Fruit fly (Drosophila melanogaster) whole organism, adult: ENCODE measurements around the gene Ldsdh1.
A peak's percentile ranks its signal among the peaks of the same experiment; 100 is the strongest.

ENCODE experiments used
- CG11617 ChIP-seq: fragments of 200-800 bp; sonication (Bioruptor generic); optimal IDR thresholded peaks from 2 replicates; lab custom pipeline; 2017; ENCODE audit warnings: mild to moderate bottlenecking, missing biosample characterization, missing genetic modification reagents, missing genetic modification characterization
- CG12768 ChIP-seq: fragments of 200-800 bp; sonication (Bioruptor generic); optimal IDR thresholded peaks from 2 replicates; lab custom pipeline; 2017; ENCODE audit warnings: missing biosample characterization, missing genetic modification characterization, mild to moderate bottlenecking, moderate library complexity, missing genetic modification reagents
- CG14711 ChIP-seq: fragments of 200-800 bp; sonication (Bioruptor generic); optimal IDR thresholded peaks from 2 replicates; lab custom pipeline; 2018; ENCODE audit warnings: missing biosample characterization, mild to moderate bottlenecking, missing genetic modification characterization, moderate library complexity
- CG1620 ChIP-seq: fragments of 200-800 bp; sonication (Bioruptor generic); optimal IDR thresholded peaks from 2 replicates; lab custom pipeline; 2016; ENCODE audit warnings: missing biosample characterization, missing genetic modification characterization
- CG33017 ChIP-seq: fragments of 200-800 bp; sonication (Bioruptor generic); optimal IDR thresholded peaks from 2 replicates; lab custom pipeline; 2018; ENCODE audit warnings: missing biosample characterization, mild to moderate bottlenecking, missing genetic modification characterization, moderate library complexity
- CG5204 ChIP-seq: fragments of 200-800 bp; sonication (Bioruptor generic); optimal IDR thresholded peaks from 2 replicates; lab custom pipeline; 2016; ENCODE audit warnings: missing biosample characterization, missing genetic modification characterization
- CG7045 ChIP-seq: fragments of 200-800 bp; sonication (Bioruptor generic); optimal IDR thresholded peaks from 2 replicates; lab custom pipeline; 2017; ENCODE audit warnings: missing biosample characterization, mild to moderate bottlenecking, missing genetic modification characterization
- CG7101 ChIP-seq: fragments of 200-800 bp; sonication (Bioruptor generic); optimal IDR thresholded peaks from 2 replicates; lab custom pipeline; 2018; ENCODE audit warnings: missing biosample characterization, mild to moderate bottlenecking, missing genetic modification characterization, moderate library complexity
- Clk ChIP-seq: fragments of 200-800 bp; sonication (Bioruptor generic); optimal IDR thresholded peaks from 2 replicates; lab custom pipeline; 2017; ENCODE audit warnings: missing biosample characterization, missing genetic modification characterization
- Crg-1 ChIP-seq: fragments of 200-800 bp; sonication (Bioruptor generic); optimal IDR thresholded peaks from 2 replicates; lab custom pipeline; 2016; ENCODE audit warnings: missing biosample characterization, missing genetic modification characterization
- Hr96 ChIP-seq: fragments of 200-800 bp; sonication (Bioruptor generic); optimal IDR thresholded peaks from 2 replicates; lab custom pipeline; 2016; ENCODE audit warnings: missing biosample characterization, missing genetic modification characterization
- Mnt ChIP-seq: fragments of 200-800 bp; sonication (Bioruptor generic); optimal IDR thresholded peaks from 2 replicates; lab custom pipeline; 2016; ENCODE audit warnings: missing biosample characterization, mild to moderate bottlenecking, missing genetic modification characterization
- bab1 ChIP-seq: fragments of 200-800 bp; sonication (Bioruptor generic); optimal IDR thresholded peaks from 3 replicates; lab custom pipeline; 2019; ENCODE audit warnings: missing biosample characterization, mild to moderate bottlenecking, missing genetic modification characterization, moderate library complexity
- cic ChIP-seq: fragments of 200-800 bp; sonication (Bioruptor generic); optimal IDR thresholded peaks from 2 replicates; lab custom pipeline; 2017; ENCODE audit warnings: missing biosample characterization, mild to moderate bottlenecking, missing genetic modification characterization, moderate library complexity
- cnc ChIP-seq, 2 experiments: fragments of >200 bp; optimal IDR thresholded peaks; 2 replicates each; lab custom pipeline; 2017
- kay ChIP-seq: fragments of 200-800 bp; sonication (Bioruptor generic); peaks from one replicate; lab custom pipeline; 2016; ENCODE audit warnings: missing biosample characterization, missing genetic modification characterization, borderline replicate concordance
- ovo ChIP-seq: fragments of 200-800 bp; sonication (Bioruptor generic); optimal IDR thresholded peaks from 2 replicates; lab custom pipeline; 2016; ENCODE audit warnings: missing biosample characterization, missing genetic modification characterization
- pad ChIP-seq: fragments of 200-800 bp; sonication (Bioruptor generic); optimal IDR thresholded peaks from 3 replicates; lab custom pipeline; 2017; ENCODE audit warnings: missing biosample characterization, missing genetic modification characterization, mild to moderate bottlenecking, moderate library complexity, missing genetic modification reagents
- tj ChIP-seq: fragments of 200-800 bp; sonication (Bioruptor generic); optimal IDR thresholded peaks from 3 replicates; lab custom pipeline; 2017; ENCODE audit warnings: missing biosample characterization, mild to moderate bottlenecking, missing genetic modification characterization, moderate library complexity
- toe ChIP-seq: fragments of 200-800 bp; sonication (Bioruptor generic); optimal IDR thresholded peaks from 2 replicates; lab custom pipeline; 2016; ENCODE audit warnings: missing biosample characterization, missing genetic modification characterization

Ldsdh1 gene

DNA sequence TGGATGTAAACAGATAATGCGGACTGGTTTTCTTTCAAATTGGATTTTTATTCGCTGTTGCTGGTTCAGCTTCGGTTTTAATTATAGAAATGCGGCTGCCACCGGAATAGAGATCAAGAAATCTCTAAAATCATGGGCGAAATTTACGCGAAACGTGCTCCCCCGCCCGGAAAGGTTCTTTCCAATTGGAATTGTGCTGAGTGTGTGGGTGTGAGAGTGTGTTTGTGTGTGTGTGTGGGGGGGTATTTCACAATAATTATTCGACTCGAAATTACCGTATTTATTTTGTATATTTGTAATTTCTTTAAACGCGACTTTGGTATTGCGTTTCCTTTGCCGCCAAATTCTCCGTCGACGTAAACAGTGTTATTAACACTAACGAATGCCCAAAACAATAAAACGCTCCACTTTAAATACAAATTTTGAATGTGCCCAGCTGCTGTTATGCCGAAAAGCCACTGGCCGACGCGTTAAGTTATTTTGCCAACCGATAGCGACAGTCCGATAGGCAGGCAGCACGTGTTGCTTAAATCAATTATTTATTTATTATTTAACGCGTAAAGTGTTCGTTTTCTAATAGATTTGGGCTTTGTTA is 34.4 kb upstream of the Ldsdh1 start, which contains the start of gene Gclc:
TSS of gene Gclc (minus strand) at position 431 of the 595 bp plus-strand sequence.
- TF ChIP-seq CG14711 (tag; lab: Kevin White, UChicago) = no peak
- no peak for TF ChIP-seq CG5204 (GFP tag; lab: Kevin White, UChicago)
- TF ChIP-seq cnc (optimal IDR thresholded peaks at IDR 0.05; lab: Kevin White, UChicago) = no peak
- peak; percentile 11 for TF ChIP-seq tj (GFP tag; lab: Kevin White, UChicago)
- no peak for TF ChIP-seq Crg-1 (GFP tag; lab: Kevin White, UChicago)
- no peak for TF ChIP-seq CG33017 (tag; lab: Kevin White, UChicago)
- peak; percentile 96 for TF ChIP-seq Mnt (GFP tag; lab: Kevin White, UChicago)
- TF ChIP-seq CG11617 (GFP tag; lab: Kevin White, UChicago) = peak; percentile 21
- peak; percentile 21 for TF ChIP-seq cic (GFP tag; lab: Kevin White, UChicago)

DNA sequence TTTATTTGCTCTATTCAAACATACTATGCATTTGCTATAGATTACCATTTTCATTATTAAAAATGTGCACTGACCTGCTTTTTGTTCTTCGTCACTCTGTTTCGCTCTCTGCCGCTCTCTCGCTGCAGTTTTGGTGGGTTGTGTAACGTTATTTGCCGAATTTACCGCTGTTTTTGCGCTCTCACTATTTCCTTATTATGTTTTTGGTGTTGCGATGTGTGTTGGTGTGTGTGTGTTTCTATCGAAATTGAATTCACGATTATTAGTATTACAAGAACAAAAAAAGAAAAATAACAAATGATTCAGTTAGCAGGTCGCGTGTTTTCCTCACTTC is 33.9 kb upstream of the Ldsdh1 start:
- TF ChIP-seq CG5204 (GFP tag; lab: Kevin White, UChicago) = no peak
- TF ChIP-seq CG7101 = no peak
- TF ChIP-seq pad (GFP tag; lab: Kevin White, UChicago) = peak; percentile 37
- no peak for TF ChIP-seq tj (GFP tag; lab: Kevin White, UChicago)
- no peak for TF ChIP-seq CG7045
- no peak for TF ChIP-seq CG33017 (tag; lab: Kevin White, UChicago)
- TF ChIP-seq ovo (GFP tag; lab: Kevin White, UChicago) = peak; percentile 2
- TF ChIP-seq CG1620 (GFP tag; lab: Kevin White, UChicago) = no peak

DNA sequence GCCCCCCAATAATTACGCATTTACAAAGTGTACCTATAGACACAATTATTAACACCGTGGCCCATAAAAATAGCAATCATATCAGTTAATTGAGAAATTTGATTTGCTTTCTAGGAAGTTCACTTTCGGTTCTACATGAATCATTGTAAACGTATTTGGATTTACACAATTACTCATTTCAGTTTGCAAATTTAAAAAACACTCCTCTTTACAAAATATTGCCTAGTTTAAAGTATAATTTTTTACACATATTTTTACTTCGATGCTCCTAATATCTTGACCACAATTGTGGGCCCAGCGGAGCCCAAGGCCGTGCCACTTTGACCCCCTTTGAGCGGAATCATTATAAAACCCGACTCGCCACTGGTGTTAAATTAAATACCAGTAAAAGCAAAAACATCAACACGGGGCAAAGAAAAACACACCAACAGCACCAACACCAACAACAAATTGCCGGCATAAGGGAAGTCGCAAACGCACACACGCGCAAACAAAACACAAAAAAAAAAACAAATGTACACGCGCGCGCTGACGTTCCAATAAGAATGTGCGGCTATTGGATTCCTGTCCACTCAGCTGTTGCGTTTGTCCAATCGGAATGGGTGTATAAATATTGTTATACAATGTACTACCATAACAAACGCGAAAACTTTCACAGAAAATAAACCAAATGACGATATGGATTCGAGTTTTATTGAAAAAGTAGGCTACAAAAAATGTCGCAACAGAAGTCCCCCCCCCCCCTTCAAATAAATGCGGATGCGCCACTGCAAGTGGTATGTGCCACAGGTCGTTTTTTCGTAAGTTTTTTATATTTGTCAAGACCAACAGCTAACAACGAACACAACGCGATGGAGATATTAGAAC is 33.3 kb upstream of the Ldsdh1 start:
- peak; percentile 25 for TF ChIP-seq Clk
- no peak for TF ChIP-seq kay (GFP tag; lab: Kevin White, UChicago)
- TF ChIP-seq cnc (optimal IDR thresholded peaks at IDR 0.05; lab: Kevin White, UChicago) = no peak
- peak; percentile 57 for TF ChIP-seq bab1 (GFP tag; lab: Kevin White, UChicago)
- TF ChIP-seq Mnt (GFP tag; lab: Kevin White, UChicago) = peak; percentile 46
- TF ChIP-seq CG7101 = peak; percentile 80
- TF ChIP-seq tj (GFP tag; lab: Kevin White, UChicago) = peak; percentile 73
- TF ChIP-seq pad (GFP tag; lab: Kevin White, UChicago) = peak; percentile 20
- TF ChIP-seq ovo (GFP tag; lab: Kevin White, UChicago) = peak; percentile 1
- peak; percentile 60 for TF ChIP-seq CG7045
- peak; percentile 45 for TF ChIP-seq toe
- TF ChIP-seq CG12768 = peak; percentile 62
- TF ChIP-seq Crg-1 (GFP tag; lab: Kevin White, UChicago) = no peak
- TF ChIP-seq CG11617 (GFP tag; lab: Kevin White, UChicago) = peak; percentile 64
- TF ChIP-seq CG33017 (tag; lab: Kevin White, UChicago) = peak; percentile 62
- no peak for TF ChIP-seq cic (GFP tag; lab: Kevin White, UChicago)
- TF ChIP-seq CG14711 (tag; lab: Kevin White, UChicago) = peak; percentile 62
- peak; percentile 21 for TF ChIP-seq CG1620 (GFP tag; lab: Kevin White, UChicago)
- TF ChIP-seq CG5204 (GFP tag; lab: Kevin White, UChicago) = peak; percentile 70
- no peak for TF ChIP-seq Hr96

dm6 chrX:8113386-8114279 is 32.2 kb upstream of the Ldsdh1 start:
- peak; percentile 33 for TF ChIP-seq CG12768
- TF ChIP-seq CG1620 (GFP tag; lab: Kevin White, UChicago) = peak; percentile 11
- TF ChIP-seq CG5204 (GFP tag; lab: Kevin White, UChicago) = peak; percentile 68
- TF ChIP-seq toe = peak; percentile 28
- TF ChIP-seq CG33017 (tag; lab: Kevin White, UChicago) = peak; percentile 78
- no peak for TF ChIP-seq tj (GFP tag; lab: Kevin White, UChicago)
- TF ChIP-seq Clk = peak; percentile 15
- peak; percentile 23 for TF ChIP-seq Mnt (GFP tag; lab: Kevin White, UChicago)
- TF ChIP-seq cic (GFP tag; lab: Kevin White, UChicago) = no peak
- peak; percentile 93 to 96 for TF ChIP-seq cnc (optimal IDR thresholded peaks at IDR 0.05; lab: Kevin White, UChicago)
- peak; percentile 51 for TF ChIP-seq bab1 (GFP tag; lab: Kevin White, UChicago)
- TF ChIP-seq CG7101 = peak; percentile 88
- TF ChIP-seq CG11617 (GFP tag; lab: Kevin White, UChicago) = no peak
- peak; percentile 27 for TF ChIP-seq Crg-1 (GFP tag; lab: Kevin White, UChicago)
- TF ChIP-seq Hr96 = peak; percentile 59
- peak; percentile 67 for TF ChIP-seq CG14711 (tag; lab: Kevin White, UChicago)
- TF ChIP-seq pad (GFP tag; lab: Kevin White, UChicago) = no peak
- TF ChIP-seq CG7045 = peak; percentile 63
- no peak for TF ChIP-seq ovo (GFP tag; lab: Kevin White, UChicago)
- peak; percentile 92 for TF ChIP-seq kay (GFP tag; lab: Kevin White, UChicago)

DNA sequence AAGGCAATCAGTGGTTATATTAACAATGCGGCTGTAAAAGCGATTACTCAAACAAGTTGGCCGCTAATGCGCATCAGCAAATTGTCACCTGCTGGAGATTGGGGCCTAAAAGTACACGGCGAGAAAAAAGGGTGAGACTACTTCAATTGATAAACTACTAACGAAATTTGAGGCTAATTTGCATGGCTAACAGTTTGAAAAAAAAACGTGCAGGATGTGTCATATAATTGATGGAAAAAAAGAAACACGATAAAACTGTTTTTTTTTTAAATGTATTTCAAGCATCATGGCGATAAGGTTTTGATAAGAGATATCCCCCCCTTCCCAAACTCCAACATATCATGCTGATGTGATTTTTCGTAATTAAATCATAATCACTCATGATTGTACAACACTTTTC is 31.3 kb upstream of the Ldsdh1 start:
- TF ChIP-seq tj (GFP tag; lab: Kevin White, UChicago) = peak; percentile 53
- TF ChIP-seq cic (GFP tag; lab: Kevin White, UChicago) = no peak
- TF ChIP-seq CG33017 (tag; lab: Kevin White, UChicago) = no peak
- TF ChIP-seq ovo (GFP tag; lab: Kevin White, UChicago) = no peak
- no peak for TF ChIP-seq bab1 (GFP tag; lab: Kevin White, UChicago)
- TF ChIP-seq CG7101 = peak; percentile 45
- TF ChIP-seq kay (GFP tag; lab: Kevin White, UChicago) = no peak
- TF ChIP-seq Hr96 = no peak
- peak; percentile 15 for TF ChIP-seq CG7045
- no peak for TF ChIP-seq toe
- no peak for TF ChIP-seq pad (GFP tag; lab: Kevin White, UChicago)
- TF ChIP-seq cnc (optimal IDR thresholded peaks at IDR 0.05; lab: Kevin White, UChicago) = no peak
- no peak for TF ChIP-seq CG1620 (GFP tag; lab: Kevin White, UChicago)
- no peak for TF ChIP-seq Crg-1 (GFP tag; lab: Kevin White, UChicago)
- no peak for TF ChIP-seq Clk
- peak; percentile 34 for TF ChIP-seq CG5204 (GFP tag; lab: Kevin White, UChicago)
- no peak for TF ChIP-seq CG12768
- peak; percentile 64 for TF ChIP-seq CG11617 (GFP tag; lab: Kevin White, UChicago)
- TF ChIP-seq CG14711 (tag; lab: Kevin White, UChicago) = no peak
- TF ChIP-seq Mnt (GFP tag; lab: Kevin White, UChicago) = peak; percentile 16
